Worm (Caenorhabditis elegans) whole organism, L1 larva: ENCODE measurements around the gene C10F3.7.

Experiments used
- C16A3.4 ChIP-seq: fragments of 150-350 bp; optimal IDR thresholded peaks from 2 replicates; lab custom pipeline; 2014; ENCODE audit warnings: missing biosample characterization, missing genetic modification characterization
- ceh-8 ChIP-seq: fragments of 200-800 bp; sonication (Bioruptor generic); optimal IDR thresholded peaks from 2 replicates; lab custom pipeline; 2018; ENCODE audit warnings: mild to moderate bottlenecking, missing genetic modification characterization, moderate library complexity, missing compliant biosample characterization
- egl-13 ChIP-seq: sonication (generic microtip); optimal IDR thresholded peaks from 2 replicates; lab custom pipeline; 2016; ENCODE audit warnings: missing genotype, missing genetic modification reagents, missing genetic modification characterization, missing compliant biosample characterization
- lin-13 ChIP-seq: fragments of 150-350 bp; optimal IDR thresholded peaks from 2 replicates; lab custom pipeline; 2014; ENCODE audit warnings: missing biosample characterization, missing genetic modification reagents, missing genetic modification characterization
- lin-14 ChIP-seq: fragments of 200-800 bp; sonication (Bioruptor generic); optimal IDR thresholded peaks from 2 replicates; lab custom pipeline; 2018; ENCODE audit warnings: mild to moderate bottlenecking, missing genetic modification characterization, moderate library complexity, missing compliant biosample characterization
- lin-15B ChIP-seq: fragments of 150-350 bp; sonication (generic microtip); optimal IDR thresholded peaks from 3 replicates; lab custom pipeline; 2014; ENCODE audit warnings: missing biosample characterization, missing genetic modification characterization
- lin-39 ChIP-seq: fragments of 150-350 bp; optimal IDR thresholded peaks from 2 replicates; lab custom pipeline; 2014; ENCODE audit warnings: missing biosample characterization, missing genetic modification reagents, missing genetic modification characterization
- mab-9 ChIP-seq: fragments of 200-800 bp; sonication (Bioruptor generic); IDR thresholded peaks from 2 replicates; pipeline ENCODE4 v1.3.6; 2022; ENCODE audit warnings: missing genetic modification reagents, missing genetic modification characterization, missing compliant biosample characterization
- mep-1 ChIP-seq: fragments of 150-350 bp; optimal IDR thresholded peaks from 2 replicates; lab custom pipeline; 2014; ENCODE audit warnings: missing biosample characterization, missing genetic modification characterization
- nhr-11 ChIP-seq: fragments of 150-350 bp; optimal IDR thresholded peaks from 2 replicates; lab custom pipeline; 2014; ENCODE audit warnings: missing biosample characterization, missing genetic modification characterization
- nhr-47 ChIP-seq: sonication (generic microtip); optimal IDR thresholded peaks from 2 replicates; lab custom pipeline; 2016; ENCODE audit warnings: mild to moderate bottlenecking, missing genetic modification characterization, moderate library complexity, missing compliant biosample characterization
- nhr-76 ChIP-seq: sonication (generic microtip); optimal IDR thresholded peaks from 2 replicates; lab custom pipeline; 2017; ENCODE audit warnings: missing biosample characterization, missing genetic modification characterization
- unc-98 ChIP-seq: fragments of 200-800 bp; sonication (Bioruptor generic); IDR thresholded peaks from 2 replicates; pipeline ENCODE4 v1.3.6; 2022; ENCODE audit warnings: missing genetic modification characterization, missing compliant biosample characterization

- no peak for TF ChIP-seq nhr-11 (tag; lab: Kevin White, UChicago)
- TF ChIP-seq mep-1 (tag; lab: Kevin White, UChicago): no peak
- TF ChIP-seq egl-13 (tag; lab: Kevin White, UChicago): no peak
- no peak for TF ChIP-seq lin-13
- no peak for TF ChIP-seq lin-15B (tag; lab: Kevin White, UChicago)
- no peak for TF ChIP-seq nhr-76 (tag; lab: Kevin White, UChicago)
- no peak for TF ChIP-seq nhr-47 (tag; lab: Kevin White, UChicago)
- no peak for TF ChIP-seq lin-39 (tag; lab: Kevin White, UChicago)
- TF ChIP-seq ceh-8: no peak
- no peak for TF ChIP-seq unc-98 (GFP tag; lab: Robert Waterston, UW)
- TF ChIP-seq C16A3.4 (tag; lab: Kevin White, UChicago): no peak
- TF ChIP-seq lin-14: peak; percentile 30
- TF ChIP-seq mab-9 (GFP tag; lab: Robert Waterston, UW): no peak
Measured at ce11 chrV:5995598-5995997, 8.9 kb upstream of the C10F3.7 start.
